Worm (Caenorhabditis elegans) whole organism, L4/young adult: ENCODE results near the gene nhr-138.

Experiments used
- W03F9.2 ChIP-seq: fragments of 150-350 bp; optimal IDR thresholded peaks from 2 replicates; lab custom pipeline; 2014; ENCODE audit warnings: missing biosample characterization, missing genetic modification characterization
- dao-5 ChIP-seq: sonication (generic microtip); optimal IDR thresholded peaks from 2 replicates; lab custom pipeline; 2016; ENCODE audit warnings: missing genotype, missing genetic modification characterization, moderate library complexity, missing compliant biosample characterization

ce11 chrIV:9709887-9710286, 15.2 kb upstream of the nhr-138 start, which contains the start of gene nhr-38:
- TF ChIP-seq W03F9.2, result no peak
- no peak for TF ChIP-seq dao-5 (tag; lab: Kevin White, UChicago)
